Worm (Caenorhabditis elegans) whole organism, L4/young adult: ENCODE measurements around the gene mec-2.

Experiments
- W03F9.2 ChIP-seq: fragments of 150-350 bp; optimal IDR thresholded peaks from 2 replicates; lab custom pipeline; 2014; ENCODE audit warnings: missing biosample characterization, missing genetic modification characterization
- dao-5 ChIP-seq: sonication (generic microtip); optimal IDR thresholded peaks from 2 replicates; lab custom pipeline; 2016; ENCODE audit warnings: missing genotype, missing genetic modification characterization, moderate library complexity, missing compliant biosample characterization
- him-1 ChIP-seq: sonication (generic microtip); optimal IDR thresholded peaks from 2 replicates; lab custom pipeline; 2016; ENCODE audit warnings: missing genotype, missing genetic modification reagents, missing genetic modification characterization, missing compliant biosample characterization

DNA sequence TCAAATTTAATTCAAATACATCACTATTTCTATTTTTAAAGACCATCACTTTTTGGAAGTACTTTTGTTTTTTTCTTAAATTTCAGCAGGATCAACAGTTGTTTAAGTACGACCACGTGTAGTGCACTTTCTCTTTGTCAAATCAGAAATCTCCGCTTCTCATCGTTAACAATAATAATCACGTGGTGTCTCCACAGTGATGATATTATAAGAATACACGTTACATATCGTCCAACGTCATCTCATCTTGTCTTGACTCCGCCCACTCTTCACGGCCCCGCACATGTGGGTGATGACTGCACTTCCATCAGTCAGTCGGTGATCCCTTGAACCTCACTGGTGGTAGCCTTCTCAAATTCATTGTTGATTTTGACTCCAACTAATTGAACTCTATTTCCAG, 62.4 kb downstream of the mec-2 start, which contains the start of gene argn-1:
- TF ChIP-seq W03F9.2 (tag; lab: Kevin White, UChicago): no peak
- no peak for TF ChIP-seq him-1 (tag; lab: Kevin White, UChicago)
- no peak for TF ChIP-seq dao-5
